Fruit fly (Drosophila melanogaster): Measurements from ENCODE around the gene betaTub85D.

Gene betaTub85D

dm6 chr3R:9411928-9412640 lies 2.0 kb upstream of the betaTub85D start, which contains the start of the genes Task7 and alpha-Man-IIa (continued):
- TF ChIP-seq lilli (GFP tag; optimal IDR thresholded peaks at IDR 0.05) (peak; percentile 6), Ada2b (GFP tag; IDR thresholded peaks at IDR 0.05) (no peak), Dp (GFP tag; optimal IDR thresholded peaks at IDR 0.05) (peak; percentile 27), CG8765 (GFP tag; IDR thresholded peaks at IDR 0.05) (no peak), org-1 (GFP tag; optimal IDR thresholded peaks at IDR 0.05) (no peak), hbn (GFP tag; IDR thresholded peaks at IDR 0.05; ENCODE audit: partially characterized antibody) (no peak), Sry-β (GFP tag; optimal IDR thresholded peaks at IDR 0.05) (peak; percentile 89), NC2β (GFP tag; optimal IDR thresholded peaks at IDR 0.05) (no peak), CG2889 (GFP tag; IDR thresholded peaks at IDR 0.05) (no peak), Trl (optimal IDR thresholded peaks at IDR 0.05) (no peak), Trl (GFP tag; optimal IDR thresholded peaks at IDR 0.05) (no peak), CG1832 (GFP tag; optimal IDR thresholded peaks at IDR 0.05) (no peak), HmgZ (tag; optimal IDR thresholded peaks at IDR 0.05) (no peak), ranshi (GFP tag; IDR thresholded peaks at IDR 0.05) (no peak), B-H2 (GFP tag; optimal IDR thresholded peaks at IDR 0.05) (no peak), unpg (GFP tag; optimal IDR thresholded peaks at IDR 0.05) (no peak), CG3281 (GFP tag; optimal IDR thresholded peaks at IDR 0.05) (no peak), Opbp (GFP tag; IDR thresholded peaks at IDR 0.05; ENCODE audit: partially characterized antibody) (no peak), Doc3 (GFP tag; IDR thresholded peaks at IDR 0.05; ENCODE audit: partially characterized antibody) (0 out of 3 replicates have a peak, but pooled peaks have one; percentile 47), eyg (GFP tag; optimal IDR thresholded peaks at IDR 0.05) (no peak), pzg (GFP tag; optimal IDR thresholded peaks at IDR 0.05) (peak; percentile 38), CG14710 (tag; optimal IDR thresholded peaks at IDR 0.05) (peak; percentile 35), Hr39 (optimal IDR thresholded peaks at IDR 0.05) (no peak), CG32767 (GFP tag; IDR thresholded peaks at IDR 0.05) (no peak), ase (GFP tag; IDR thresholded peaks at IDR 0.05) (no peak), crc (GFP tag; optimal IDR thresholded peaks at IDR 0.05) (no peak), ken (GFP tag; IDR thresholded peaks at IDR 0.05) (no peak), CG9609 (GFP tag; optimal IDR thresholded peaks at IDR 0.05) (no peak), CkIIα-i1 (GFP tag; IDR thresholded peaks at IDR 0.05) (no peak), Ssrp (tag; optimal IDR thresholded peaks at IDR 0.05) (no peak), Ptx1 (GFP tag; IDR thresholded peaks at IDR 0.05) (no peak), lmd (GFP tag; IDR thresholded peaks at IDR 0.05) (no peak), CG9817 (tag; optimal IDR thresholded peaks at IDR 0.05) (no peak), CG18599 (GFP tag; optimal IDR thresholded peaks at IDR 0.05) (no peak), pho (GFP tag; optimal IDR thresholded peaks at IDR 0.05) (no peak), phol (tag; optimal IDR thresholded peaks at IDR 0.05) (peak; percentile 36), NfI (GFP tag; optimal IDR thresholded peaks at IDR 0.05) (no peak), zfh2 (GFP tag; optimal IDR thresholded peaks at IDR 0.05) (no peak), bbx (GFP tag; IDR thresholded peaks at IDR 0.05; ENCODE audit: partially characterized antibody) (peak; percentile 42; the same call in 1 of the 2 replicates), NC2α (GFP tag; optimal IDR thresholded peaks at IDR 0.05) (no peak), kah (GFP tag; optimal IDR thresholded peaks at IDR 0.05) (no peak), CG15479 (GFP tag; optimal IDR thresholded peaks at IDR 0.05) (no peak), CG13287 (GFP tag; IDR thresholded peaks at IDR 0.05; ENCODE audit: partially characterized antibody) (peak; percentile 71), lov (optimal IDR thresholded peaks at IDR 0.05) (no peak), lov (GFP tag; IDR thresholded peaks at IDR 0.05) (no peak), CG11247 (GFP tag; IDR thresholded peaks at IDR 0.05) (no peak), Lpt (GFP tag; optimal IDR thresholded peaks at IDR 0.05) (no peak), Dek (tag; optimal IDR thresholded peaks at IDR 0.05) (no peak), CG32532 (GFP tag; IDR thresholded peaks at IDR 0.05) (no peak), E2f2 (GFP tag; IDR thresholded peaks at IDR 0.05) (peak; percentile 30; the same call in 1 of the 2 replicates), fu2 (GFP tag; optimal IDR thresholded peaks at IDR 0.05) (no peak)

Measured in whole organism, embryonic.